Fruit fly (Drosophila melanogaster): ENCODE results near the gene 4E-T.

4E-T gene

DNA sequence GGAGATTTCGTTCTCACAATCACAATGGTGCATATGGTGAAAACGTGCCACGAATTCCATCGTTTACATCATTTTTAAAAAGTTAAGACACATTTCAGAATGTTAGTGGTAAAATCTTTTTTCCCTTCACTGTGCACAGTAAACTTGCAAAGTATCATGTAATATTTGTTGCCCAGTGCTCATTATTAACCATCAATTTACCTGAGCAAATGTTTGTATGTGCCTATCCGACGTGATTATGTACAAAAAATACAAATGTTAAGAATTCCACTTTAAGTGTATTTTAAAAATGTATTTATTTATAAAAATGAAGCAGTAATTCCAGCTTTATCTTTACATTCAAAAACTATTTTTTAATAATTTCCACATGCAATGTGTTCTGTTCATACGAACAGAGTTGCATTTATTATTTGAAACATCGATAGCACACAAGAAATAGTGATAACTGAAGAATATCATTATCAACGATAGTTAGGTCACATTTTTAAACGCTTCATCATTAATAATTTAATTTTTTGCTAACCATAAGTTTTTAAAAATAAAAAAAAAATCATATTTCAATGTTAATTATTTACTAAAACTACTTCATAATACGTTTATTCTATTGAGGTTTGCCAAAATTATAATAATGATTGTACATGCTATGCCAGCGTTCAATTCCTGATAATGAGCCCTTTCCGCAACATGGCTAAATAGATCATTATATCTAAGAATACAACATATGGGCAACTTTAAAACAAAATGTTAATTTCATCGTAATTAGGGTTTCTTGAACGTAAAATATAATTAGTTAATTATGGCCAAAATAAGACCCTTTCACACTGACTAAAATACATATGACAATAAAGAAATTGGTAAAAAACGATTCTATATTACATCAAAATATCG is 27.6 kb downstream of the 4E-T start, which contains the start of gene eIF4G1 (continued):
- peak; percentile 64; the same call in 1 of the 2 replicates for TF ChIP-seq CG42726 (GFP tag; IDR thresholded peaks at IDR 0.05; ENCODE audit: partially characterized antibody)
- no peak for TF ChIP-seq schlank (tag; optimal IDR thresholded peaks at IDR 0.05)
- no peak for TF ChIP-seq CoRest (tag; optimal IDR thresholded peaks at IDR 0.05)
- peak; percentile 98 for TF ChIP-seq CG30020 (tag; optimal IDR thresholded peaks at IDR 0.05)
- TF ChIP-seq Fer1 (GFP tag; optimal IDR thresholded peaks at IDR 0.05), result no peak
- no peak for TF ChIP-seq E2f1 (GFP tag; IDR thresholded peaks at IDR 0.05)
- no peak for TF ChIP-seq wor (GFP tag; IDR thresholded peaks at IDR 0.05)
- no peak for TF ChIP-seq CG15269 (tag; optimal IDR thresholded peaks at IDR 0.05)
- no peak for TF ChIP-seq ham (GFP tag; IDR thresholded peaks at IDR 0.05)
- TF ChIP-seq CG6175 (GFP tag; IDR thresholded peaks at IDR 0.05), result no peak
- no peak; the same call in 2 of the 3 replicates for TF ChIP-seq vnd (GFP tag; IDR thresholded peaks at IDR 0.05; ENCODE audit: partially characterized antibody)
- TF ChIP-seq NfI (GFP tag; optimal IDR thresholded peaks at IDR 0.05), result no peak
- no peak for TF ChIP-seq CG1602 (GFP tag; optimal IDR thresholded peaks at IDR 0.05)
- TF ChIP-seq sc (optimal IDR thresholded peaks at IDR 0.05), result no peak
- no peak for TF ChIP-seq sc (GFP tag; optimal IDR thresholded peaks at IDR 0.05)
- TF ChIP-seq BtbVII (GFP tag; optimal IDR thresholded peaks at IDR 0.05), result no peak
- no peak for TF ChIP-seq tna (GFP tag; IDR thresholded peaks at IDR 0.05; ENCODE audit: partially characterized antibody)
- TF ChIP-seq Taf1 (GFP tag; IDR thresholded peaks at IDR 0.05), result no peak
- no peak for TF ChIP-seq CG12219 (GFP tag; optimal IDR thresholded peaks at IDR 0.05)
- TF ChIP-seq CG30431 (GFP tag; optimal IDR thresholded peaks at IDR 0.05), result no peak
- TF ChIP-seq CG12299 (tag; optimal IDR thresholded peaks at IDR 0.05), result no peak
- peak; percentile 55 for TF ChIP-seq CG12659 (GFP tag; optimal IDR thresholded peaks at IDR 0.05)
- TF ChIP-seq Drgx (GFP tag; IDR thresholded peaks at IDR 0.05), result no peak
- no peak for TF ChIP-seq chif (GFP tag; optimal IDR thresholded peaks at IDR 0.05)
- TF ChIP-seq ro (GFP tag; IDR thresholded peaks at IDR 0.05), result no peak
- TF ChIP-seq CrebB (tag; optimal IDR thresholded peaks at IDR 0.05), result no peak
- TF ChIP-seq hbn (GFP tag; IDR thresholded peaks at IDR 0.05; ENCODE audit: partially characterized antibody), result no peak; the same call in 1 of the 2 replicates
- no peak for TF ChIP-seq CG33213 (GFP tag; optimal IDR thresholded peaks at IDR 0.05)
- TF ChIP-seq Poxn (GFP tag; IDR thresholded peaks at IDR 0.05), result no peak
- TF ChIP-seq Bteb2 (GFP tag; optimal IDR thresholded peaks at IDR 0.05), result no peak
- TF ChIP-seq lbe (GFP tag; optimal IDR thresholded peaks at IDR 0.05), result no peak
- TF ChIP-seq Sry-β (GFP tag; optimal IDR thresholded peaks at IDR 0.05), result peak; percentile 38
- TF ChIP-seq Lhr (GFP tag; optimal IDR thresholded peaks at IDR 0.05), result peak; percentile 27
- no peak for TF ChIP-seq CG32532 (GFP tag; IDR thresholded peaks at IDR 0.05)
- TF ChIP-seq Dp (GFP tag; optimal IDR thresholded peaks at IDR 0.05), result no peak
- peak; percentile 51; the same call in 1 of the 3 replicates for TF ChIP-seq CG17361 (GFP tag; IDR thresholded peaks at IDR 0.05)
- TF ChIP-seq CG13296 (GFP tag; optimal IDR thresholded peaks at IDR 0.05), result no peak
- peak; percentile 61 for TF ChIP-seq CG11723 (GFP tag; optimal IDR thresholded peaks at IDR 0.05)
- TF ChIP-seq HmgZ (tag; optimal IDR thresholded peaks at IDR 0.05), result no peak
- TF ChIP-seq ftz-f1 (GFP tag; optimal IDR thresholded peaks at IDR 0.05), result no peak
- no peak for TF ChIP-seq zfh2 (GFP tag; optimal IDR thresholded peaks at IDR 0.05)
- no peak for TF ChIP-seq C15 (GFP tag; IDR thresholded peaks at IDR 0.05)
- peak; percentile 77 for TF ChIP-seq BEAF-32 (GFP tag; optimal IDR thresholded peaks at IDR 0.05)
- no peak for TF ChIP-seq Dref (GFP tag; IDR thresholded peaks at IDR 0.05)
- TF ChIP-seq tup (GFP tag; optimal IDR thresholded peaks at IDR 0.05), result no peak
- no peak for TF ChIP-seq CG1792 (GFP tag; optimal IDR thresholded peaks at IDR 0.05)
- TF ChIP-seq trem (tag; optimal IDR thresholded peaks at IDR 0.05), result no peak
- TF ChIP-seq yki (optimal IDR thresholded peaks at IDR 0.05), result no peak
- TF ChIP-seq CG10543 (GFP tag; optimal IDR thresholded peaks at IDR 0.05), result no peak
- TF ChIP-seq Meics (GFP tag; optimal IDR thresholded peaks at IDR 0.05), result no peak
